Fruit fly (Drosophila melanogaster) whole organism, embryonic: ENCODE data around the gene wls.

Experiments used
- ATbp ChIP-seq: fragments of 200-800 bp; sonication (Bioruptor generic); optimal IDR thresholded peaks from 2 replicates; lab custom pipeline; 2017; ENCODE audit warnings: missing biosample characterization, mild to moderate bottlenecking, missing genetic modification characterization, missing genetic modification reagents
- Bdp1 ChIP-seq: fragments of 200-800 bp; sonication (Bioruptor generic); optimal IDR thresholded peaks from 3 replicates; lab custom pipeline; 2016; ENCODE audit warnings: missing biosample characterization, missing genetic modification characterization
- CG10267 ChIP-seq: fragments of 200-800 bp; sonication (Bioruptor generic); optimal IDR thresholded peaks from 2 replicates; lab custom pipeline; 2018; ENCODE audit warnings: missing biosample characterization, mild to moderate bottlenecking, missing genetic modification characterization, moderate library complexity
- CG10543 ChIP-seq: fragments of 200-800 bp; sonication (Bioruptor generic); optimal IDR thresholded peaks from 3 replicates; lab custom pipeline; 2017; ENCODE audit warnings: missing biosample characterization, mild to moderate bottlenecking, missing genetic modification characterization, moderate library complexity
- CG11723 ChIP-seq: fragments of 200-800 bp; sonication (Bioruptor generic); optimal IDR thresholded peaks from 2 replicates; lab custom pipeline; 2017; ENCODE audit warnings: missing biosample characterization, mild to moderate bottlenecking, missing genetic modification characterization
- CG13624 ChIP-seq: fragments of 200-800 bp; sonication (Bioruptor generic); optimal IDR thresholded peaks from 2 replicates; lab custom pipeline; 2016; ENCODE audit warnings: missing biosample characterization, missing genetic modification characterization
- CG14667 ChIP-seq: fragments of 200-800 bp; sonication (Bioruptor generic); IDR thresholded peaks from 2 replicates; pipeline ENCODE4 v1.3.6; 2022; ENCODE audit warnings: missing biosample characterization, missing genetic modification characterization
- CG15696 ChIP-seq: fragments of 200-800 bp; sonication (Bioruptor generic); optimal IDR thresholded peaks from 2 replicates; lab custom pipeline; 2019; ENCODE audit warnings: missing biosample characterization, mild to moderate bottlenecking, missing genetic modification characterization, moderate library complexity
- CG1603 ChIP-seq: fragments of 200-800 bp; sonication (Bioruptor generic); optimal IDR thresholded peaks from 2 replicates; lab custom pipeline; 2019; ENCODE audit warnings: missing biosample characterization, mild to moderate bottlenecking, missing genetic modification characterization, moderate library complexity
- CG17829 ChIP-seq: fragments of 200-800 bp; optimal IDR thresholded peaks from 2 replicates; lab custom pipeline; 2019; ENCODE audit warnings: missing biosample characterization, mild to moderate bottlenecking, missing genetic modification characterization, moderate library complexity
- CG18011 ChIP-seq: fragments of 200-800 bp; sonication (Bioruptor generic); optimal IDR thresholded peaks from 2 replicates; lab custom pipeline; 2017; ENCODE audit warnings: missing biosample characterization, missing genetic modification characterization, mild to moderate bottlenecking, moderate library complexity, missing genotype
- CG2116 ChIP-seq: fragments of 200-800 bp; sonication (Bioruptor generic); optimal IDR thresholded peaks from 3 replicates; lab custom pipeline; 2018; ENCODE audit warnings: missing biosample characterization, mild to moderate bottlenecking, missing genetic modification characterization
- CG2120 ChIP-seq: fragments of 200-800 bp; sonication (Bioruptor generic); optimal IDR thresholded peaks from 3 replicates; lab custom pipeline; 2016; ENCODE audit warnings: missing biosample characterization, missing genetic modification characterization
- CG2199 ChIP-seq: fragments of 200-800 bp; sonication (Bioruptor generic); IDR thresholded peaks from 3 replicates; pipeline ENCODE4 v1.3.6; 2022; ENCODE audit warnings: missing biosample characterization, missing genetic modification characterization
- CG2712 ChIP-seq: fragments of 200-800 bp; optimal IDR thresholded peaks from 3 replicates; lab custom pipeline; 2019; ENCODE audit warnings: missing biosample characterization, mild to moderate bottlenecking, missing genetic modification characterization, moderate library complexity
- CG2889 ChIP-seq: fragments of 200-800 bp; sonication (Bioruptor generic); IDR thresholded peaks from 3 replicates; pipeline ENCODE4 v1.3.6; 2022; ENCODE audit warnings: missing biosample characterization, missing genetic modification characterization
- CG33213 ChIP-seq: fragments of 200-800 bp; sonication (Bioruptor generic); optimal IDR thresholded peaks from 3 replicates; lab custom pipeline; 2016; ENCODE audit warnings: missing biosample characterization, missing genetic modification characterization
- CG4282 ChIP-seq: fragments of 200-800 bp; sonication (Bioruptor generic); optimal IDR thresholded peaks from 2 replicates; lab custom pipeline; 2016; ENCODE audit warnings: missing biosample characterization, missing genetic modification characterization
- CG7372 ChIP-seq: fragments of 200-800 bp; sonication (Bioruptor generic); IDR thresholded peaks from 2 replicates; pipeline ENCODE4 v1.3.6; 2022; ENCODE audit warnings: missing biosample characterization, missing genetic modification characterization
- CG7928 ChIP-seq: fragments of 200-800 bp; sonication (Bioruptor generic); optimal IDR thresholded peaks from 2 replicates; lab custom pipeline; 2017; ENCODE audit warnings: missing biosample characterization, mild to moderate bottlenecking, missing genetic modification characterization
- CG8089 ChIP-seq: fragments of 200-800 bp; sonication (Bioruptor generic); optimal IDR thresholded peaks from 3 replicates; lab custom pipeline; 2016; ENCODE audit warnings: missing biosample characterization, missing genetic modification characterization
- CG9817 ChIP-seq: fragments of 200-800 bp; sonication (Bioruptor generic); optimal IDR thresholded peaks from 2 replicates; lab custom pipeline; 2018; ENCODE audit warnings: missing biosample characterization, mild to moderate bottlenecking, missing genetic modification characterization, moderate library complexity
- Chrac-16 ChIP-seq: fragments of 200-800 bp; sonication (Bioruptor generic); optimal IDR thresholded peaks from 3 replicates; lab custom pipeline; 2016; ENCODE audit warnings: missing biosample characterization, missing genetic modification characterization
- D19A ChIP-seq: fragments of 200-800 bp; optimal IDR thresholded peaks from 3 replicates; lab custom pipeline; 2019; ENCODE audit warnings: missing biosample characterization, mild to moderate bottlenecking, missing genetic modification characterization, moderate library complexity
- Deaf1 ChIP-seq: fragments of 200-800 bp; optimal IDR thresholded peaks from 3 replicates; lab custom pipeline; 2019; ENCODE audit warnings: missing biosample characterization, mild to moderate bottlenecking, missing genetic modification characterization, moderate library complexity
- Doc2 ChIP-seq: fragments of 200-800 bp; sonication (Bioruptor generic); IDR thresholded peaks from 2 replicates; pipeline ENCODE4 v1.3.6; 2022; ENCODE audit warnings: missing biosample characterization, missing genetic modification characterization
- Dref ChIP-seq: fragments of 200-800 bp; sonication (Bioruptor generic); IDR thresholded peaks from 2 replicates; pipeline ENCODE4 v1.3.6; 2022; ENCODE audit warnings: missing biosample characterization, missing genetic modification characterization
- E2f2 ChIP-seq: fragments of 200-800 bp; sonication (Bioruptor generic); IDR thresholded peaks from 2 replicates; pipeline ENCODE4 v1.3.6; 2022; ENCODE audit warnings: missing biosample characterization, missing genetic modification characterization
- Eip74EF ChIP-seq, 2 experiments: fragments of 200-800 bp in 1 of 2; fragments of >200 bp in 1 of 2; sonication (Bioruptor generic) in 1 of 2; optimal IDR thresholded peaks; 2 replicates each; lab custom pipeline; 2017 to 2019; ENCODE audit warnings: missing biosample characterization in 2 of 2, missing genetic modification characterization in 2 of 2, mild to moderate bottlenecking in 1 of 2, moderate library complexity in 1 of 2
- HmgZ ChIP-seq: fragments of 200-800 bp; sonication (Bioruptor generic); optimal IDR thresholded peaks from 2 replicates; lab custom pipeline; 2018; ENCODE audit warnings: missing biosample characterization, mild to moderate bottlenecking, missing genetic modification characterization
- Med ChIP-seq: fragments of 200-800 bp; sonication (Bioruptor generic); peaks from one replicate; lab custom pipeline; 2016; ENCODE audit warnings: missing biosample characterization, missing genetic modification characterization, mild to moderate bottlenecking, inconsistent platforms, moderate library complexity
- Oli ChIP-seq: fragments of 200-800 bp; sonication (Bioruptor generic); optimal IDR thresholded peaks from 2 replicates; lab custom pipeline; 2018; ENCODE audit warnings: missing biosample characterization, mild to moderate bottlenecking, missing genetic modification characterization, moderate library complexity
- Rfx ChIP-seq: fragments of 200-800 bp; sonication (Bioruptor generic); IDR thresholded peaks from 2 replicates; pipeline ENCODE4 v1.3.6; 2022; ENCODE audit warnings: missing biosample characterization, missing genetic modification characterization
- Six4 ChIP-seq: fragments of 200-800 bp; sonication (Bioruptor generic); optimal IDR thresholded peaks from 2 replicates; lab custom pipeline; 2016; ENCODE audit warnings: missing biosample characterization, missing genetic modification characterization
- TFAM ChIP-seq: fragments of 200-800 bp; sonication (Bioruptor generic); optimal IDR thresholded peaks from 2 replicates; lab custom pipeline; 2017; ENCODE audit warnings: missing biosample characterization, missing genetic modification characterization, inconsistent platforms
- Tbp ChIP-seq: fragments of >200 bp; optimal IDR thresholded peaks from 2 replicates; lab custom pipeline; 2018; ENCODE audit warnings: missing biosample characterization, missing genetic modification characterization
- bcd ChIP-seq: fragments of 200-800 bp; sonication (Bioruptor generic); optimal IDR thresholded peaks from 2 replicates; lab custom pipeline; 2017; ENCODE audit warnings: missing biosample characterization, mild to moderate bottlenecking, missing genetic modification characterization
- cas ChIP-seq: fragments of 200-800 bp; sonication (Bioruptor generic); IDR thresholded peaks from 2 replicates; pipeline ENCODE4 v1.3.6; 2022; ENCODE audit warnings: missing biosample characterization, missing genetic modification characterization
- ci ChIP-seq: fragments of 200-800 bp; sonication (Bioruptor generic); IDR thresholded peaks from 3 replicates; pipeline ENCODE4 v1.3.6; 2022; ENCODE audit warnings: missing biosample characterization, missing genetic modification characterization
- crol ChIP-seq: fragments of 200-800 bp; sonication (Bioruptor generic); IDR thresholded peaks from 2 replicates; pipeline ENCODE4 v1.3.6; 2022; ENCODE audit warnings: missing biosample characterization, missing genetic modification characterization
- dan ChIP-seq: fragments of 200-800 bp; sonication (Bioruptor generic); IDR thresholded peaks from 2 replicates; pipeline ENCODE4 v1.3.6; 2022; ENCODE audit warnings: missing biosample characterization, missing genetic modification characterization
- dysf ChIP-seq: fragments of 200-800 bp; sonication (Bioruptor generic); IDR thresholded peaks from 3 replicates; pipeline ENCODE4 v1.3.6; 2022; ENCODE audit warnings: missing biosample characterization, missing genetic modification characterization
- grn ChIP-seq: fragments of 200-800 bp; sonication (Bioruptor generic); optimal IDR thresholded peaks from 3 replicates; lab custom pipeline; 2017; ENCODE audit warnings: missing biosample characterization, missing genetic modification characterization
- gro ChIP-seq: fragments of 200-800 bp; sonication (Bioruptor generic); optimal IDR thresholded peaks from 2 replicates; lab custom pipeline; 2016; ENCODE audit warnings: missing biosample characterization, missing genetic modification characterization
- hkb ChIP-seq, 2 experiments: fragments of 200-800 bp in 1 of 2; fragments of >200 bp in 1 of 2; sonication (Bioruptor generic) in 1 of 2; IDR thresholded peaks in 1 of 2; optimal IDR thresholded peaks in 1 of 2; 2 replicates each; pipeline versions ENCODE4 v1.3.6 to Lab custom; 2017 to 2022; ENCODE audit warnings: missing biosample characterization in 1 of 2, missing genetic modification characterization in 1 of 2
- nerfin-2 ChIP-seq: fragments of 200-800 bp; sonication (Bioruptor generic); IDR thresholded peaks from 2 replicates; pipeline ENCODE4 v1.3.6; 2022; ENCODE audit warnings: missing biosample characterization, missing genetic modification characterization; ENCODE audit not compliant: partially characterized antibody
- onecut ChIP-seq: fragments of 200-800 bp; sonication (Bioruptor generic); IDR thresholded peaks from 2 replicates; pipeline ENCODE4 v1.3.6; 2022; ENCODE audit warnings: missing biosample characterization, missing genetic modification characterization
- scrt ChIP-seq: fragments of 200-800 bp; sonication (Bioruptor generic); optimal IDR thresholded peaks from 2 replicates; lab custom pipeline; 2018; ENCODE audit warnings: missing biosample characterization, mild to moderate bottlenecking, missing genetic modification characterization, moderate library complexity
- seq ChIP-seq: fragments of 200-800 bp; sonication (Bioruptor generic); IDR thresholded peaks from 2 replicates; pipeline ENCODE4 v1.3.6; 2022; ENCODE audit warnings: missing biosample characterization, missing genetic modification characterization
- slp2 ChIP-seq: fragments of 200-800 bp; sonication (Bioruptor generic); optimal IDR thresholded peaks from 2 replicates; lab custom pipeline; 2016; ENCODE audit warnings: missing biosample characterization, missing genetic modification characterization
- tna ChIP-seq: fragments of 200-800 bp; sonication (Bioruptor generic); IDR thresholded peaks from 2 replicates; pipeline ENCODE4 v1.3.6; 2022; ENCODE audit warnings: missing biosample characterization, missing genetic modification characterization; ENCODE audit not compliant: partially characterized antibody

Gene wls

DNA sequence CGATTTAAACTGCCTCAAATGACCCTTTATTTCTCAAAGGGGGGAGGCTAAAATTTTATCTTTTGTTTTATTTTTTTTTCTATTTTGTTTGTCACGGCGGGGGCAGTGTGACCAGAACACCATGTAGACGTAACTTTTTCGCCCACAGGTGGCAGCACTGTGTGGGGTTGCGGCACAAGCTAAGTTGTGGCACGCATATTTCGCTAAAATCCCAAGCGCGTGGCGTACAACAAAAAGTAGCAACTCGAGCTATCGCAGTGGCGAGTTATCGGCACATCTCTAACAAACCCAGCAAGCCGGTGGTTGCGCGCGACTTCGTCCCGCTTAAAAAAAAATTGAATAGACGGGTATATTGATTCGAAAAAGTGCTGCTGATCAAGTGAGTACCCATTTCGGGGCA is 46.3 kb downstream of the wls start, which contains the start of the genes Ufd1 and NaPi-III (continued):
- no peak for TF ChIP-seq dan (GFP tag; lab: Robert Waterston, UW)
- peak; percentile 68 for TF ChIP-seq CG13624
- TF ChIP-seq E2f2 (GFP tag; lab: Robert Waterston, UW): peak; percentile 91
- TF ChIP-seq onecut: no peak
- peak; percentile 91 for TF ChIP-seq CG2116 (GFP tag; lab: Kevin White, UChicago)
- TF ChIP-seq CG11723 (GFP tag; lab: Kevin White, UChicago): no peak
- no peak for TF ChIP-seq slp2 (GFP tag; lab: Kevin White, UChicago)
- TF ChIP-seq CG2199: no peak
- TF ChIP-seq cas (GFP tag; lab: Robert Waterston, UW): no peak
- peak; percentile 59 for TF ChIP-seq nerfin-2 (GFP tag; lab: Robert Waterston, UW)
- peak; percentile 48; the same call in 1 of the 3 replicates for TF ChIP-seq ci
- peak; percentile 50 for TF ChIP-seq CG8089 (GFP tag; lab: Kevin White, UChicago)
- no peak for TF ChIP-seq Oli (tag; lab: Kevin White, UChicago)
- TF ChIP-seq CG15696 (tag; lab: Kevin White, UChicago): no peak
- TF ChIP-seq CG18011: no peak
- TF ChIP-seq bcd (GFP tag; lab: Kevin White, UChicago): peak; percentile 17
- no peak for TF ChIP-seq seq (GFP tag; lab: Robert Waterston, UW)
- TF ChIP-seq Doc2 (GFP tag; lab: Robert Waterston, UW): no peak
- TF ChIP-seq CG7372: no peak
- peak; percentile 38; the same call in 1 of the 3 replicates for TF ChIP-seq dysf (GFP tag; lab: Robert Waterston, UW)
- TF ChIP-seq Chrac-16 (GFP tag; lab: Kevin White, UChicago): peak; percentile 51
- TF ChIP-seq CG17829 (tag; lab: Kevin White, UChicago): peak; percentile 71
- peak; percentile 15 for TF ChIP-seq CG9817 (tag; lab: Kevin White, UChicago)
- TF ChIP-seq CG10267 (tag; lab: Kevin White, UChicago): peak; percentile 62
- peak; percentile 71 for TF ChIP-seq gro
- peak; percentile 35 for TF ChIP-seq hkb (optimal IDR thresholded peaks at IDR 0.05; lab: Kevin White, UChicago)
- TF ChIP-seq hkb (GFP tag; IDR thresholded peaks at IDR 0.05; lab: Robert Waterston, UW): no peak
- TF ChIP-seq Dref (GFP tag; lab: Robert Waterston, UW): peak; percentile 78
- TF ChIP-seq CG2889 (GFP tag; lab: Robert Waterston, UW): no peak
- TF ChIP-seq Tbp (GFP tag; lab: Kevin White, UChicago): no peak
- TF ChIP-seq Six4: no peak
- peak; percentile 76 for TF ChIP-seq tna
- no peak for TF ChIP-seq grn
- peak; percentile 56 for TF ChIP-seq CG2712 (tag; lab: Kevin White, UChicago)
- TF ChIP-seq TFAM (GFP tag; lab: Kevin White, UChicago): no peak
- TF ChIP-seq scrt (GFP tag; lab: Kevin White, UChicago): no peak
- no peak for TF ChIP-seq D19A (tag; lab: Kevin White, UChicago)
- no peak for TF ChIP-seq Deaf1 (tag; lab: Kevin White, UChicago)
- TF ChIP-seq Med (GFP tag; lab: Kevin White, UChicago): peak; percentile 92
- peak; percentile 84 for TF ChIP-seq CG33213 (GFP tag; lab: Kevin White, UChicago)
- TF ChIP-seq HmgZ (tag; lab: Kevin White, UChicago): peak; percentile 91
- TF ChIP-seq CG14667 (GFP tag; lab: Robert Waterston, UW): no peak
- peak; percentile 77 for TF ChIP-seq Rfx (GFP tag; lab: Robert Waterston, UW)
- no peak for TF ChIP-seq CG10543 (GFP tag; lab: Kevin White, UChicago)
- TF ChIP-seq Eip74EF (GFP tag; optimal IDR thresholded peaks at IDR 0.05; lab: Kevin White, UChicago): no peak
- peak; percentile 41 for TF ChIP-seq CG2120 (GFP tag; lab: Kevin White, UChicago)
- TF ChIP-seq Bdp1 (GFP tag; lab: Kevin White, UChicago): peak; percentile 16
- TF ChIP-seq ATbp (GFP tag; lab: Kevin White, UChicago): no peak
- TF ChIP-seq CG7928 (GFP tag; lab: Kevin White, UChicago): peak; percentile 40
- TF ChIP-seq crol (GFP tag; lab: Robert Waterston, UW): no peak
- TF ChIP-seq CG1603: peak; percentile 94
- TF ChIP-seq CG4282 (GFP tag; lab: Kevin White, UChicago): peak; percentile 36
